Worm (Caenorhabditis elegans) whole organism, early embryonic: ENCODE results near the gene srh-246.

ENCODE experiments used
- F13C5.2 ChIP-seq: sonication (generic microtip); optimal IDR thresholded peaks from 2 replicates; lab custom pipeline; 2017; ENCODE audit warnings: mild to moderate bottlenecking, missing genetic modification characterization, inconsistent platforms, missing compliant biosample characterization
- ama-1 ChIP-seq: fragments of 150-350 bp; optimal IDR thresholded peaks from 2 replicates; lab custom pipeline; 2014
- ceh-13 ChIP-seq: fragments of 200-800 bp; sonication (Bioruptor generic); optimal IDR thresholded peaks from 2 replicates; lab custom pipeline; 2018; ENCODE audit warnings: mild to moderate bottlenecking, missing genetic modification characterization, missing compliant biosample characterization
- ceh-36 ChIP-seq: sonication (generic microtip); optimal IDR thresholded peaks from 2 replicates; lab custom pipeline; 2016; ENCODE audit warnings: missing genetic modification characterization, inconsistent platforms, missing compliant biosample characterization
- ets-7 ChIP-seq: sonication (generic microtip); optimal IDR thresholded peaks from 2 replicates; lab custom pipeline; 2016; ENCODE audit warnings: missing genotype, missing genetic modification characterization, missing compliant biosample characterization
- flt-1 ChIP-seq: fragments of 200-800 bp; sonication (Bioruptor generic); IDR thresholded peaks from 2 replicates; pipeline ENCODE4 v1.3.6; 2022; ENCODE audit warnings: missing genetic modification characterization, missing compliant biosample characterization
- hmbx-1 ChIP-seq: sonication (generic microtip); optimal IDR thresholded peaks from 2 replicates; lab custom pipeline; 2016; ENCODE audit warnings: mild to moderate bottlenecking, missing genetic modification characterization, missing compliant biosample characterization
- hmg-4 ChIP-seq: fragments of 200-800 bp; sonication (Bioruptor generic); optimal IDR thresholded peaks from 2 replicates; lab custom pipeline; 2018; ENCODE audit warnings: mild to moderate bottlenecking, missing genetic modification characterization, missing compliant biosample characterization
- hnd-1 ChIP-seq: sonication (generic microtip); optimal IDR thresholded peaks from 2 replicates; lab custom pipeline; 2016; ENCODE audit warnings: missing genetic modification characterization, missing compliant biosample characterization
- scrt-1 ChIP-seq: fragments of 200-800 bp; sonication (Bioruptor generic); IDR thresholded peaks from 2 replicates; pipeline ENCODE4 v1.3.6; 2022; ENCODE audit warnings: missing genetic modification characterization, missing compliant biosample characterization
- sea-1 ChIP-seq: fragments of 200-800 bp; sonication (Bioruptor generic); conservative IDR thresholded peaks from 2 replicates; pipeline ENCODE4 v1.3.6; 2022; ENCODE audit warnings: missing genetic modification characterization, missing compliant biosample characterization
- tbx-37 ChIP-seq: fragments of 200-800 bp; sonication (Bioruptor generic); conservative IDR thresholded peaks from 2 replicates; pipeline ENCODE4 v1.3.6; 2022; ENCODE audit warnings: missing genetic modification reagents, missing genetic modification characterization, missing compliant biosample characterization
- tra-4 ChIP-seq: sonication (generic microtip); optimal IDR thresholded peaks from 2 replicates; lab custom pipeline; 2017; ENCODE audit warnings: missing genetic modification characterization, missing compliant biosample characterization

DNA sequence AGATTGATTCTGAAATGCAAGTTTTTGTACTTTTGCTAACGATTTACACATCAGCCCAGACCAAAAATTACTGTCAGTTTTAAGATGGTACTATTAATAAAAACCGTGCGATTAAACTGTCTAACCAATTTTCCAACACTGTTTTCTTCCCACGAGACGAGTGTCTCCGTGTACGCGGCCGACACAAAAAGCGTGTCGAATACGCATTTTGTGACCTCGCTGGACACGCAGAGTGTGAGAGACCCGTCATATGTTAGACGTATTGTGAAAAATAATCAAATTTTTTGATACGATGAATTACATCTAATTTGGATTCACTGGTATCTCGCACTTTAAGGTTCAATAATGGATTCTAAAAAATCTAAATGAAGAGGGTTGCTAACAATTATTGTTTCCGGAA is 21.9 kb downstream of the srh-246 start:
- no peak for TF ChIP-seq sea-1 (GFP tag; lab: Robert Waterston, UW)
- no peak for TF ChIP-seq ceh-13 (GFP tag; lab: Kevin White, UChicago)
- TF ChIP-seq ama-1 = no peak
- no peak for TF ChIP-seq scrt-1 (GFP tag; lab: Robert Waterston, UW)
- TF ChIP-seq ets-7 = no peak
- TF ChIP-seq ceh-36 = no peak
- no peak for TF ChIP-seq hnd-1 (tag; lab: Kevin White, UChicago)
- no peak for TF ChIP-seq tbx-37 (GFP tag; lab: Robert Waterston, UW)
- no peak for TF ChIP-seq hmg-4
- no peak for TF ChIP-seq tra-4 (tag; lab: Kevin White, UChicago)
- no peak for TF ChIP-seq hmbx-1
- TF ChIP-seq F13C5.2 (tag; lab: Kevin White, UChicago) = no peak
- TF ChIP-seq flt-1 (GFP tag; lab: Robert Waterston, UW) = no peak
